ENCODE assay signal across 3 fruit fly cellular contexts in genomic region chr2L:12543851-12544250, dm6.
TF ChIP-seq lines count a peak whose summit lies in the region.

No protein-coding gene starts in this region.

- no peak for TF ChIP-seq CTCF in whole organism, embryonic (GFP tag; optimal IDR thresholded peaks at IDR 0.05; lab: Kevin White, UChicago)

TF ChIP-seq in whole organism, embryonic, 481 proteins besides CTCF, POLR2A, EP300 and RAD21:
- TF ChIP-seq CG13624 (GFP tag; optimal IDR thresholded peaks at IDR 0.05; lab: Kevin White, UChicago) (no peak), nom (GFP tag; optimal IDR thresholded peaks at IDR 0.05; lab: Kevin White, UChicago) (peak; percentile 32), Stat92E (GFP tag; optimal IDR thresholded peaks at IDR 0.05; lab: Kevin White, UChicago) (no peak), bsh (GFP tag; optimal IDR thresholded peaks at IDR 0.05; lab: Kevin White, UChicago) (peak in 1 of 2 experiments; percentile 55), CG14965 (GFP tag; optimal IDR thresholded peaks at IDR 0.05; lab: Kevin White, UChicago; ENCODE audit: borderline replicate concordance) (no peak), ato (GFP tag; IDR thresholded peaks at IDR 0.05; lab: Robert Waterston, UW; ENCODE audit: partially characterized antibody) (0 out of 2 replicates have a peak, but pooled peaks have one; percentile 6), CG4360 (GFP tag; IDR thresholded peaks at IDR 0.05; lab: Robert Waterston, UW) (peak; percentile 64), CG9932 (GFP tag; IDR thresholded peaks at IDR 0.05; lab: Robert Waterston, UW) (no peak), Trl (optimal IDR thresholded peaks at IDR 0.05; lab: Kevin White, UChicago) (peak in 1 of 2 experiments; percentile 47), Trl (GFP tag; optimal IDR thresholded peaks at IDR 0.05; lab: Kevin White, UChicago) (no peak), kay (GFP tag; optimal IDR thresholded peaks at IDR 0.05; lab: Kevin White, UChicago) (no peak)
TF ChIP-seq in whole organism, embryonic: peak in this region for 5.

TF ChIP-seq in whole organism, prepupa, 60 proteins besides CTCF, POLR2A, EP300 and RAD21 (continues in another document):
- no peak for TF ChIP-seq cyc (GFP tag; optimal IDR thresholded peaks at IDR 0.05; lab: Kevin White, UChicago)
- no peak for TF ChIP-seq CG11902 (GFP tag; optimal IDR thresholded peaks at IDR 0.05; lab: Kevin White, UChicago)
- peak; percentile 63 for TF ChIP-seq CG6808 (GFP tag; optimal IDR thresholded peaks at IDR 0.05; lab: Kevin White, UChicago)
- peak; percentile 16 for TF ChIP-seq CG9139 (GFP tag; optimal IDR thresholded peaks at IDR 0.05; lab: Kevin White, UChicago)
- no peak for TF ChIP-seq Met (GFP tag; optimal IDR thresholded peaks at IDR 0.05; lab: Kevin White, UChicago)
- no peak for TF ChIP-seq CG8632 (GFP tag; optimal IDR thresholded peaks at IDR 0.05; lab: Kevin White, UChicago)
- no peak for TF ChIP-seq svp (GFP tag; lab: Kevin White, UChicago)
- TF ChIP-seq CG6792 (GFP tag; optimal IDR thresholded peaks at IDR 0.05; lab: Kevin White, UChicago) = no peak
- TF ChIP-seq Sox15 (GFP tag; optimal IDR thresholded peaks at IDR 0.05; lab: Kevin White, UChicago) = no peak
- TF ChIP-seq salr (GFP tag; optimal IDR thresholded peaks at IDR 0.05; lab: Kevin White, UChicago) = no peak
- TF ChIP-seq Eip78C (GFP tag; lab: Kevin White, UChicago) = peak; percentile 42
- TF ChIP-seq dsx (GFP tag; optimal IDR thresholded peaks at IDR 0.05; lab: Kevin White, UChicago; ENCODE audit: poor library complexity, severe bottlenecking) = peak; percentile 8
- TF ChIP-seq fd85E (GFP tag; optimal IDR thresholded peaks at IDR 0.05; lab: Kevin White, UChicago) = no peak
- TF ChIP-seq CG16779 (tag; optimal IDR thresholded peaks at IDR 0.05; lab: Kevin White, UChicago) = no peak
- TF ChIP-seq CG7368 (GFP tag; optimal IDR thresholded peaks at IDR 0.05; lab: Kevin White, UChicago) = no peak
- peak; percentile 4 for TF ChIP-seq spab (GFP tag; optimal IDR thresholded peaks at IDR 0.05; lab: Kevin White, UChicago)
- TF ChIP-seq CG31627 (GFP tag; optimal IDR thresholded peaks at IDR 0.05; lab: Kevin White, UChicago) = no peak
- no peak for TF ChIP-seq CG11762 (GFP tag; optimal IDR thresholded peaks at IDR 0.05; lab: Kevin White, UChicago; ENCODE audit: insufficient read depth)
- no peak for TF ChIP-seq acj6 (GFP tag; optimal IDR thresholded peaks at IDR 0.05; lab: Kevin White, UChicago)
- TF ChIP-seq CG34406 (GFP tag; optimal IDR thresholded peaks at IDR 0.05; lab: Kevin White, UChicago) = no peak
- peak; percentile 26 for TF ChIP-seq CG10669 (GFP tag; optimal IDR thresholded peaks at IDR 0.05; lab: Kevin White, UChicago)
- TF ChIP-seq CG3919 (GFP tag; optimal IDR thresholded peaks at IDR 0.05; lab: Kevin White, UChicago) = no peak
- TF ChIP-seq CG11294 (GFP tag; IDR thresholded peaks at IDR 0.05; lab: Robert Waterston, UW) = no peak
- TF ChIP-seq Eip75B (GFP tag; optimal IDR thresholded peaks at IDR 0.05; lab: Kevin White, UChicago) = no peak
- TF ChIP-seq Ets21C (GFP tag; optimal IDR thresholded peaks at IDR 0.05; lab: Kevin White, UChicago) = no peak
- no peak for TF ChIP-seq Smox (GFP tag; optimal IDR thresholded peaks at IDR 0.05; lab: Kevin White, UChicago)
- TF ChIP-seq lz (GFP tag; optimal IDR thresholded peaks at IDR 0.05; lab: Kevin White, UChicago) = no peak
- TF ChIP-seq fkh (GFP tag; optimal IDR thresholded peaks at IDR 0.05; lab: Kevin White, UChicago) = no peak
- TF ChIP-seq Hr38 (GFP tag; optimal IDR thresholded peaks at IDR 0.05; lab: Kevin White, UChicago) = no peak
- TF ChIP-seq CG32006 (GFP tag; optimal IDR thresholded peaks at IDR 0.05; lab: Kevin White, UChicago) = no peak
- no peak for TF ChIP-seq CG8319 (GFP tag; optimal IDR thresholded peaks at IDR 0.05; lab: Kevin White, UChicago)
- no peak for TF ChIP-seq Gug (GFP tag; IDR thresholded peaks at IDR 0.05; lab: Robert Waterston, UW)
- TF ChIP-seq Hr39 (GFP tag; optimal IDR thresholded peaks at IDR 0.05; lab: Kevin White, UChicago) = no peak
- TF ChIP-seq Sox102F (GFP tag; optimal IDR thresholded peaks at IDR 0.05; lab: Kevin White, UChicago) = no peak
- no peak for TF ChIP-seq CG6854 (GFP tag; optimal IDR thresholded peaks at IDR 0.05; lab: Kevin White, UChicago)
- TF ChIP-seq ss (GFP tag; optimal IDR thresholded peaks at IDR 0.05; lab: Kevin White, UChicago) = peak; percentile 31 to 44
- TF ChIP-seq CG4318 (GFP tag; optimal IDR thresholded peaks at IDR 0.05; lab: Kevin White, UChicago) = no peak
- TF ChIP-seq Blimp-1 (GFP tag; optimal IDR thresholded peaks at IDR 0.05; lab: Kevin White, UChicago) = no peak
- TF ChIP-seq fd59A (GFP tag; optimal IDR thresholded peaks at IDR 0.05; lab: Kevin White, UChicago) = no peak
- no peak for TF ChIP-seq dac (GFP tag; optimal IDR thresholded peaks at IDR 0.05; lab: Kevin White, UChicago)
- no peak; the same call in 2 of the 3 replicates for TF ChIP-seq eg (GFP tag; IDR thresholded peaks at IDR 0.05; lab: Robert Waterston, UW)
- peak; percentile 25 for TF ChIP-seq CG6276 (GFP tag; optimal IDR thresholded peaks at IDR 0.05; lab: Kevin White, UChicago)

TF ChIP-seq in whole organism, pupa, 21 proteins besides CTCF, POLR2A, EP300 and RAD21:
- TF ChIP-seq CG9948 (tag; optimal IDR thresholded peaks at IDR 0.05; lab: Kevin White, UChicago) = no peak
- TF ChIP-seq CG10348 (GFP tag; IDR thresholded peaks at IDR 0.05; lab: Robert Waterston, UW) = no peak
- peak; percentile 12 for TF ChIP-seq CG8159 (tag; optimal IDR thresholded peaks at IDR 0.05; lab: Kevin White, UChicago)
- TF ChIP-seq Pif1A (GFP tag; optimal IDR thresholded peaks at IDR 0.05; lab: Kevin White, UChicago) = peak; percentile 2
- no peak for TF ChIP-seq Ets98B (GFP tag; IDR thresholded peaks at IDR 0.05; lab: Robert Waterston, UW)
- no peak for TF ChIP-seq CG17806 (tag; optimal IDR thresholded peaks at IDR 0.05; lab: Kevin White, UChicago)
- TF ChIP-seq CG14655 (GFP tag; optimal IDR thresholded peaks at IDR 0.05; lab: Kevin White, UChicago) = peak; percentile 1
- peak; percentile 41 for TF ChIP-seq CG15710 (tag; optimal IDR thresholded peaks at IDR 0.05; lab: Kevin White, UChicago)
- peak; percentile 28; the same call in 1 of the 2 replicates for TF ChIP-seq CG12605 (GFP tag; IDR thresholded peaks at IDR 0.05; lab: Robert Waterston, UW)
- no peak for TF ChIP-seq EcR (GFP tag; optimal IDR thresholded peaks at IDR 0.05; lab: Kevin White, UChicago)
- peak; percentile 67 for TF ChIP-seq gl (tag; optimal IDR thresholded peaks at IDR 0.05; lab: Kevin White, UChicago)
- TF ChIP-seq CG4496 (GFP tag; IDR thresholded peaks at IDR 0.05; lab: Robert Waterston, UW) = peak; percentile 68
- TF ChIP-seq Snoo (tag; optimal IDR thresholded peaks at IDR 0.05; lab: Kevin White, UChicago) = no peak
- no peak for TF ChIP-seq CG8301 (tag; optimal IDR thresholded peaks at IDR 0.05; lab: Kevin White, UChicago)
- no peak for TF ChIP-seq rn (GFP tag; IDR thresholded peaks at IDR 0.05; lab: Robert Waterston, UW)
- peak; percentile 8 for TF ChIP-seq Pif1B (GFP tag; optimal IDR thresholded peaks at IDR 0.05; lab: Kevin White, UChicago)
- TF ChIP-seq CG13204 (GFP tag; optimal IDR thresholded peaks at IDR 0.05; lab: Kevin White, UChicago) = peak; percentile 19
- TF ChIP-seq CG32121 (GFP tag; IDR thresholded peaks at IDR 0.05; lab: Robert Waterston, UW) = no peak
- no peak for TF ChIP-seq fd96Ca (GFP tag; IDR thresholded peaks at IDR 0.05; lab: Robert Waterston, UW)
- peak; percentile 48 for TF ChIP-seq CG34367 (tag; optimal IDR thresholded peaks at IDR 0.05; lab: Kevin White, UChicago)
- TF ChIP-seq D1 (tag; optimal IDR thresholded peaks at IDR 0.05; lab: Kevin White, UChicago) = no peak

Comparison
In these comparisons a context has a peak if more than half of its experiments do, and no peak if none do; other contexts are left out.
1. Of the 7 proteins assayed by ChIP-seq in both whole organism, embryonic and whole organism, prepupa: peak only in whole organism, embryonic: none; only in whole organism, prepupa: Lpt; in both: none; in neither: 6.